Worm (Caenorhabditis elegans): ENCODE results near the gene gcy-29.

Gene gcy-29

DNA sequence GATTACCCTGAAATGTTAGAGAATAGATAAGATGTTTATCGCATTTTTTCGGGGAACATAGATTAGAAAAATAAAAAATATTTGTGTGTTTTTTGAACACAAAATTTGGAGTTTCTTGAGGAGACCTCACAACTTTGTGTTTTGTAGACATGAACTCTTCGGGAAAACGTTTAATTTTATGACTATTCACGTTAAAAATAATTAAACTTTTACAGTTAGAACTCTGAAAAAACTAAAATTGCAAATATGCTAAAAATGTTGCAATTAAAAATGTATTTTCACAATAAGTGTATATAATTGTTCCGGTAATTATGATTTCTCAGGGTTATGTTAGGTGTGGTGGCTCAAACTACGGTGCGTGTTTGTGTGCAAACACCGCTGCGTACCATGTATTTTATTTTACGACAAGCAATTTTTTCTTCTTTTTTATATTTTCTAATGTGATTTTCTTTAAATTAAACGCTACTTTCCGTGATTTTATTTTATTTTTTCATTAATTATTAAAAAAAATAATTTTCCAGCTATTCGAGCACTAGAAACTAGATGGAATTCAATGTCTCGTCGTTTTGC is 20.3 kb downstream of the gcy-29 start, which contains the start of the genes F57C2.5 and spat-1 (continued):
- TF ChIP-seq hlh-15 (tag; optimal IDR thresholded peaks at IDR 0.05) (peak; percentile 79), C08G9.2 (tag; optimal IDR thresholded peaks at IDR 0.05) (peak; percentile 94), lin-11 (tag; optimal IDR thresholded peaks at IDR 0.05) (no peak), elt-2 (tag; optimal IDR thresholded peaks at IDR 0.05) (peak; percentile 90), sdc-2 (tag; optimal IDR thresholded peaks at IDR 0.05) (peak; percentile 21), ztf-16 (tag; optimal IDR thresholded peaks at IDR 0.05) (peak; percentile 80), K09A11.1 (tag; optimal IDR thresholded peaks at IDR 0.05; ENCODE audit: insufficient read depth) (no peak), rnt-1 (tag; optimal IDR thresholded peaks at IDR 0.05) (peak; percentile 92), C38D4.7 (GFP tag; optimal IDR thresholded peaks at IDR 0.05) (no peak), ceh-14 (tag; optimal IDR thresholded peaks at IDR 0.05) (peak; percentile 97), hlh-30 (tag; optimal IDR thresholded peaks at IDR 0.05; ENCODE audit: insufficient read depth) (no peak), ceh-45 (GFP tag; IDR thresholded peaks at IDR 0.05) (no peak), ceh-19 (GFP tag; optimal IDR thresholded peaks at IDR 0.05) (peak; percentile 64), ceh-31 (tag; optimal IDR thresholded peaks at IDR 0.05) (peak; percentile 99), fkh-6 (tag; optimal IDR thresholded peaks at IDR 0.05) (peak; percentile 73), ref-2 (tag; optimal IDR thresholded peaks at IDR 0.05) (peak; percentile 96), ceh-18 (tag; optimal IDR thresholded peaks at IDR 0.05) (peak; percentile 70), madf-2 (tag; optimal IDR thresholded peaks at IDR 0.05) (peak; percentile 6), ahr-1 (tag; optimal IDR thresholded peaks at IDR 0.05) (peak; percentile 96), ttx-3 (tag; optimal IDR thresholded peaks at IDR 0.05) (peak; percentile 49), eyg-1 (tag; optimal IDR thresholded peaks at IDR 0.05) (peak; percentile 8), ceh-34 (tag; optimal IDR thresholded peaks at IDR 0.05) (peak; percentile 80), hlh-13 (GFP tag; optimal IDR thresholded peaks at IDR 0.05) (no peak), unc-86 (tag; optimal IDR thresholded peaks at IDR 0.05) (peak; percentile 81), sox-4 (tag; optimal IDR thresholded peaks at IDR 0.05) (no peak), pha-2 (tag; optimal IDR thresholded peaks at IDR 0.05) (peak; percentile 61), mec-3 (tag; optimal IDR thresholded peaks at IDR 0.05; ENCODE audit: borderline replicate concordance) (peak; percentile 73), F13H6.1 (tag; optimal IDR thresholded peaks at IDR 0.05) (peak; percentile 92), hlh-6 (tag; optimal IDR thresholded peaks at IDR 0.05) (peak; percentile 6), tbx-2 (tag; optimal IDR thresholded peaks at IDR 0.05) (peak; percentile 95), T23F11.4 (GFP tag; optimal IDR thresholded peaks at IDR 0.05) (no peak), ceh-48 (tag; optimal IDR thresholded peaks at IDR 0.05) (no peak), ama-1 (optimal IDR thresholded peaks at IDR 0.05) (no peak), lim-6 (tag; optimal IDR thresholded peaks at IDR 0.05) (peak; percentile 93), hlh-8 (tag; optimal IDR thresholded peaks at IDR 0.05) (peak; percentile 96), ceh-30 (tag; optimal IDR thresholded peaks at IDR 0.05) (no peak), nfya-1 (tag; optimal IDR thresholded peaks at IDR 0.05) (peak; percentile 68), Y22D7AL.16 (tag; optimal IDR thresholded peaks at IDR 0.05) (no peak), nhr-11 (tag; optimal IDR thresholded peaks at IDR 0.05) (no peak), pat-9 (tag; optimal IDR thresholded peaks at IDR 0.05) (no peak), sox-2 (GFP tag; IDR thresholded peaks at IDR 0.05) (no peak), ceh-24 (tag; optimal IDR thresholded peaks at IDR 0.05) (peak; percentile 53), K02D7.2 (tag; optimal IDR thresholded peaks at IDR 0.05) (no peak), dmd-4 (tag; optimal IDR thresholded peaks at IDR 0.05; ENCODE audit: borderline replicate concordance) (peak; percentile 56), zip-5 (tag; optimal IDR thresholded peaks at IDR 0.05) (peak; percentile 96), unc-3 (GFP tag; conservative IDR thresholded peaks at IDR 0.05) (no peak), unc-3 (tag; optimal IDR thresholded peaks at IDR 0.05) (peak; percentile 74)
